Fruit fly (Drosophila melanogaster): ENCODE data around the gene Ir10a.

The Ir10a gene

dm6 chrX:11338973-11339867 lies 28.2 kb upstream of the Ir10a start (continued):
- TF ChIP-seq CG10462 (GFP tag; optimal IDR thresholded peaks at IDR 0.05) (no peak), sisA (GFP tag; IDR thresholded peaks at IDR 0.05) (no peak; the same call in 1 of the 2 replicates), CG12155 (GFP tag; optimal IDR thresholded peaks at IDR 0.05) (peak; percentile 45), p53 (GFP tag; optimal IDR thresholded peaks at IDR 0.05) (no peak), chm (GFP tag; IDR thresholded peaks at IDR 0.05) (no peak), CG8478 (optimal IDR thresholded peaks at IDR 0.05) (no peak), stc (GFP tag; IDR thresholded peaks at IDR 0.05) (no peak), NFAT (GFP tag; IDR thresholded peaks at IDR 0.05) (peak; percentile 55; the same call in 1 of the 2 replicates), CG9437 (GFP tag; optimal IDR thresholded peaks at IDR 0.05) (no peak), Chrac-16 (GFP tag; optimal IDR thresholded peaks at IDR 0.05) (peak; percentile 47), Spps (tag; optimal IDR thresholded peaks at IDR 0.05) (no peak), D (optimal IDR thresholded peaks at IDR 0.05) (peak; percentile 38), D (GFP tag; optimal IDR thresholded peaks at IDR 0.05) (peak; percentile 26), pb (GFP tag; optimal IDR thresholded peaks at IDR 0.05) (peak; percentile 33), insv (GFP tag; optimal IDR thresholded peaks at IDR 0.05) (peak; percentile 84 to 98), phol (tag; optimal IDR thresholded peaks at IDR 0.05) (peak; percentile 66), Poxn (GFP tag; IDR thresholded peaks at IDR 0.05) (no peak), Elba2 (GFP tag; optimal IDR thresholded peaks at IDR 0.05) (peak; percentile 97), CG9609 (GFP tag; optimal IDR thresholded peaks at IDR 0.05) (peak; percentile 39), nom (GFP tag; optimal IDR thresholded peaks at IDR 0.05) (no peak), CG10431 (GFP tag; optimal IDR thresholded peaks at IDR 0.05) (no peak), hb (GFP tag; IDR thresholded peaks at IDR 0.05; ENCODE audit: partially characterized antibody) (peak; percentile 81), otp (GFP tag; IDR thresholded peaks at IDR 0.05) (no peak), CG16863 (GFP tag; optimal IDR thresholded peaks at IDR 0.05) (no peak), amos (GFP tag; IDR thresholded peaks at IDR 0.05; ENCODE audit: partially characterized antibody) (peak; percentile 91), Oli (tag; optimal IDR thresholded peaks at IDR 0.05) (no peak), tx (GFP tag; optimal IDR thresholded peaks at IDR 0.05) (peak; percentile 48), Six4 (GFP tag; optimal IDR thresholded peaks at IDR 0.05) (peak; percentile 3), CG13624 (GFP tag; optimal IDR thresholded peaks at IDR 0.05) (peak; percentile 58), CG6791 (GFP tag; IDR thresholded peaks at IDR 0.05; ENCODE audit: partially characterized antibody) (peak; percentile 86), slou (GFP tag; optimal IDR thresholded peaks at IDR 0.05) (no peak), CG9797 (GFP tag; optimal IDR thresholded peaks at IDR 0.05) (peak; percentile 56), CG14014 (GFP tag; IDR thresholded peaks at IDR 0.05) (0 out of 2 replicates have a peak, but pooled peaks have one; percentile 19), CG3281 (GFP tag; optimal IDR thresholded peaks at IDR 0.05) (no peak), CG1832 (GFP tag; optimal IDR thresholded peaks at IDR 0.05) (no peak), CG18619 (GFP tag; optimal IDR thresholded peaks at IDR 0.05) (no peak), az2 (GFP tag; optimal IDR thresholded peaks at IDR 0.05) (peak; percentile 13), Taf1 (GFP tag; IDR thresholded peaks at IDR 0.05) (no peak), ap (GFP tag; IDR thresholded peaks at IDR 0.05) (no peak), abd-A (tag; optimal IDR thresholded peaks at IDR 0.05) (peak; percentile 35), CG12659 (GFP tag; optimal IDR thresholded peaks at IDR 0.05) (peak; percentile 73), CG2199 (GFP tag; IDR thresholded peaks at IDR 0.05) (no peak), ken (GFP tag; IDR thresholded peaks at IDR 0.05) (no peak), nerfin-2 (GFP tag; IDR thresholded peaks at IDR 0.05; ENCODE audit: partially characterized antibody) (peak; percentile 73), crc (GFP tag; optimal IDR thresholded peaks at IDR 0.05) (peak; percentile 9), Max (GFP tag; optimal IDR thresholded peaks at IDR 0.05) (peak; percentile 27), CG15011 (GFP tag; optimal IDR thresholded peaks at IDR 0.05) (no peak), nmo (GFP tag; optimal IDR thresholded peaks at IDR 0.05) (peak; percentile 45), eve (GFP tag; optimal IDR thresholded peaks at IDR 0.05) (no peak), CG4707 (GFP tag; optimal IDR thresholded peaks at IDR 0.05) (no peak)
